Fruit fly (Drosophila melanogaster) whole organism, adult: ENCODE results near the gene TwdlX.

Source experiments
- CG11617 ChIP-seq: fragments of 200-800 bp; sonication (Bioruptor generic); optimal IDR thresholded peaks from 2 replicates; lab custom pipeline; 2017; ENCODE audit warnings: mild to moderate bottlenecking, missing biosample characterization, missing genetic modification reagents, missing genetic modification characterization
- CG14711 ChIP-seq: fragments of 200-800 bp; sonication (Bioruptor generic); optimal IDR thresholded peaks from 2 replicates; lab custom pipeline; 2018; ENCODE audit warnings: missing biosample characterization, mild to moderate bottlenecking, missing genetic modification characterization, moderate library complexity
- CG1620 ChIP-seq: fragments of 200-800 bp; sonication (Bioruptor generic); optimal IDR thresholded peaks from 2 replicates; lab custom pipeline; 2016; ENCODE audit warnings: missing biosample characterization, missing genetic modification characterization
- CG5204 ChIP-seq: fragments of 200-800 bp; sonication (Bioruptor generic); optimal IDR thresholded peaks from 2 replicates; lab custom pipeline; 2016; ENCODE audit warnings: missing biosample characterization, missing genetic modification characterization
- CG7045 ChIP-seq: fragments of 200-800 bp; sonication (Bioruptor generic); optimal IDR thresholded peaks from 2 replicates; lab custom pipeline; 2017; ENCODE audit warnings: missing biosample characterization, mild to moderate bottlenecking, missing genetic modification characterization
- CG7101 ChIP-seq: fragments of 200-800 bp; sonication (Bioruptor generic); optimal IDR thresholded peaks from 2 replicates; lab custom pipeline; 2018; ENCODE audit warnings: missing biosample characterization, mild to moderate bottlenecking, missing genetic modification characterization, moderate library complexity

- TF ChIP-seq CG7045 (no peak), CG7101 (no peak), CG11617 (GFP tag; lab: Kevin White, UChicago) (no peak), CG5204 (GFP tag; lab: Kevin White, UChicago) (no peak), CG1620 (GFP tag; lab: Kevin White, UChicago) (no peak), CG14711 (tag; lab: Kevin White, UChicago) (no peak)
Measured at dm6 chrX:16778138-16778672, 47.3 kb downstream of the TwdlX start.
